Worm (Caenorhabditis elegans) whole organism, L1 larva: Measurements from ENCODE around the gene E02H9.13.

Experiments used
- alr-1 ChIP-seq: fragments of 200-800 bp; sonication (Bioruptor generic); optimal IDR thresholded peaks from 2 replicates; lab custom pipeline; 2018; ENCODE audit warnings: borderline replicate concordance, mild to moderate bottlenecking, missing genetic modification characterization, missing compliant biosample characterization
- ama-1 ChIP-seq: fragments of 150-350 bp; optimal IDR thresholded peaks from 2 replicates; lab custom pipeline; 2014
- ceh-88 ChIP-seq: fragments of 200-800 bp; sonication (Bioruptor generic); IDR thresholded peaks from 2 replicates; pipeline ENCODE4 v1.3.6; 2022; ENCODE audit warnings: missing genetic modification characterization, missing compliant biosample characterization
- irx-1 ChIP-seq: sonication (generic microtip); optimal IDR thresholded peaks from 2 replicates; lab custom pipeline; 2016; ENCODE audit warnings: missing genetic modification characterization, missing compliant biosample characterization
- jun-1 ChIP-seq: fragments of 150-350 bp; optimal IDR thresholded peaks from 2 replicates; lab custom pipeline; 2014; ENCODE audit warnings: missing biosample characterization, missing genetic modification reagents, missing genetic modification characterization
- lin-13 ChIP-seq: fragments of 150-350 bp; optimal IDR thresholded peaks from 2 replicates; lab custom pipeline; 2014; ENCODE audit warnings: missing biosample characterization, missing genetic modification reagents, missing genetic modification characterization
- lsy-2 ChIP-seq, 2 experiments: fragments of 150-350 bp; optimal IDR thresholded peaks; 2 replicates each; lab custom pipeline; 2014; ENCODE audit warnings: missing biosample characterization in 2 of 2, missing genetic modification characterization in 2 of 2
- nhr-11 ChIP-seq: fragments of 150-350 bp; optimal IDR thresholded peaks from 2 replicates; lab custom pipeline; 2014; ENCODE audit warnings: missing biosample characterization, missing genetic modification characterization
- pqm-1 ChIP-seq: sonication (generic microtip); optimal IDR thresholded peaks from 3 replicates; lab custom pipeline; 2017; ENCODE audit warnings: missing biosample characterization, missing genetic modification characterization
- snpc-4 ChIP-seq: fragments of 150-350 bp; optimal IDR thresholded peaks from 2 replicates; lab custom pipeline; 2014; ENCODE audit warnings: missing biosample characterization, missing genetic modification characterization
- unc-62 ChIP-seq: fragments of 150-350 bp; optimal IDR thresholded peaks from 2 replicates; lab custom pipeline; 2014; ENCODE audit warnings: missing biosample characterization, missing genetic modification reagents, missing genetic modification characterization
- vab-15 ChIP-seq: sonication (generic microtip); optimal IDR thresholded peaks from 2 replicates; lab custom pipeline; 2017; ENCODE audit warnings: missing genotype, mild to moderate bottlenecking, missing genetic modification characterization, missing compliant biosample characterization
- ztf-11 ChIP-seq, 2 experiments: sonication (generic microtip); optimal IDR thresholded peaks; 2 replicates each; lab custom pipeline; 2016 to 2017; ENCODE audit warnings: missing genetic modification characterization in 2 of 2, missing biosample characterization in 1 of 2, missing compliant biosample characterization in 1 of 2

DNA sequence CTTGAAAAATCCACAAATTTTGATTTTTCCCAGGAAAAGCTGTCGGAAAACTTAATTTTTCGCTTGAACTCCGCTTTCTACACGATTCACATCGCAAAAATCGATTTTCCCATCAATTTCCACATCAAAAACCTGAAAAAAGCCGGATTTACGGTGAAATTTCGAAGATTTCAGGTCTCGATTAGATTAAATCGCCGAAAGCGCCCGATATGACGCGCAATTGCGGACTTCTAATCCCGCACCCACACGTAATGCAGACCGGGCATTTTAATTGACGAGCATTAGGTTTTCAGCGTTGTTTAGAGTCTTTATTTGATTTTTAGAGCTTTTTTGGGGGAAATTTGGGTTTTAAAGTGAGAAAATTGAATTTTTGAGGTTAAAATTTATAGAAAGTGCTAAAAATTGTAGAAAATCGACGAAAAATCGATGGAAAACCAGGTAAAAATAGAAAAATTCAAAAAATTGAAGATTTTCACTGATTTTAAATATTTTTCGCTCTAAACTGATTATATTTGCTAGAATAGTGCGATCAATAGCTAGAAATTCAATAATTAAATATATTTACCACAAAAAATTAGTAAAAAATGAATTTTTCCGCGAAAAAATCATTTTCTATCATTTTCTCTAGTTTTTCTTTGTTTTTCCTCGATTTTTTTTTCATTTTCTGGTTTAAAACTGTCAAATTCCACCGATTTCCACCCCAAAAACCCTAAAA lies 48.7 kb upstream of the E02H9.13 start, which contains the start of gene Y54F10AL.1:
- no peak for TF ChIP-seq unc-62 (GFP tag; lab: Kevin White, UChicago)
- TF ChIP-seq ama-1 (lab: Kevin White, UChicago) = no peak
- TF ChIP-seq alr-1 (tag; lab: Kevin White, UChicago) = no peak
- peak; percentile 58 to 61 for TF ChIP-seq lsy-2 (tag; optimal IDR thresholded peaks at IDR 0.05; lab: Kevin White, UChicago)
- TF ChIP-seq lin-13 (GFP tag; lab: Kevin White, UChicago) = no peak
- TF ChIP-seq snpc-4 = no peak
- no peak for TF ChIP-seq irx-1 (tag; lab: Kevin White, UChicago)
- no peak for TF ChIP-seq ceh-88 (GFP tag; lab: Robert Waterston, UW)
- no peak for TF ChIP-seq ztf-11 (tag; optimal IDR thresholded peaks at IDR 0.05; lab: Kevin White, UChicago)
- TF ChIP-seq nhr-11 (tag; lab: Kevin White, UChicago) = no peak
- no peak for TF ChIP-seq pqm-1 (tag; lab: Kevin White, UChicago)
- no peak for TF ChIP-seq jun-1
- TF ChIP-seq vab-15 (tag; lab: Kevin White, UChicago) = no peak
